Worm (Caenorhabditis elegans) whole organism, mixed stage, embryonic: ENCODE measurements around the gene ZK622.1.

Experiments used
- M03D4.4 ChIP-seq: sonication (generic microtip); optimal IDR thresholded peaks from 2 replicates; lab custom pipeline; 2017; ENCODE audit warnings: mild to moderate bottlenecking, missing genetic modification characterization, missing compliant biosample characterization
- blmp-1 ChIP-seq: fragments of 150-350 bp; optimal IDR thresholded peaks from 2 replicates; lab custom pipeline; 2014; ENCODE audit warnings: missing biosample characterization, missing genetic modification characterization
- ceh-39 ChIP-seq: fragments of 150-350 bp; optimal IDR thresholded peaks from 2 replicates; lab custom pipeline; 2014; ENCODE audit warnings: missing biosample characterization, missing genetic modification characterization
- ceh-43 ChIP-seq: fragments of 200-800 bp; sonication (Bioruptor generic); optimal IDR thresholded peaks from 2 replicates; lab custom pipeline; 2018; ENCODE audit warnings: mild to moderate bottlenecking, missing genetic modification characterization, moderate library complexity, missing compliant biosample characterization
- ces-1 ChIP-seq: fragments of 150-350 bp; optimal IDR thresholded peaks from 2 replicates; lab custom pipeline; 2014; ENCODE audit warnings: missing biosample characterization, missing genetic modification reagents, missing genetic modification characterization
- cnd-1 ChIP-seq: fragments of 200-800 bp; sonication (Bioruptor generic); optimal IDR thresholded peaks from 2 replicates; lab custom pipeline; 2018; ENCODE audit warnings: mild to moderate bottlenecking, missing genetic modification characterization, missing compliant biosample characterization
- drap-1 ChIP-seq: fragments of 200-800 bp; sonication (Bioruptor generic); optimal IDR thresholded peaks from 3 replicates; lab custom pipeline; 2018; ENCODE audit warnings: mild to moderate bottlenecking, missing genetic modification characterization, missing compliant biosample characterization
- flh-1 ChIP-seq: fragments of 200-800 bp; sonication (Bioruptor generic); optimal IDR thresholded peaks from 2 replicates; lab custom pipeline; 2018; ENCODE audit warnings: mild to moderate bottlenecking, missing genetic modification characterization, moderate library complexity, missing compliant biosample characterization
- ham-2 ChIP-seq: fragments of 200-800 bp; sonication (Bioruptor generic); optimal IDR thresholded peaks from 2 replicates; lab custom pipeline; 2018; ENCODE audit warnings: mild to moderate bottlenecking, missing genetic modification characterization, missing compliant biosample characterization
- hlh-1 ChIP-seq: fragments of 150-350 bp; optimal IDR thresholded peaks from 2 replicates; lab custom pipeline; 2014; ENCODE audit warnings: missing biosample characterization, missing genetic modification reagents, missing genetic modification characterization
- lin-13 ChIP-seq: fragments of 150-350 bp; optimal IDR thresholded peaks from 2 replicates; lab custom pipeline; 2014; ENCODE audit warnings: missing biosample characterization, missing genetic modification characterization
- lin-32 ChIP-seq: fragments of 200-800 bp; sonication (Bioruptor generic); optimal IDR thresholded peaks from 2 replicates; lab custom pipeline; 2018; ENCODE audit warnings: mild to moderate bottlenecking, missing genetic modification characterization, missing compliant biosample characterization
- lsy-2 ChIP-seq: fragments of 150-350 bp; optimal IDR thresholded peaks from 2 replicates; lab custom pipeline; 2014; ENCODE audit warnings: missing biosample characterization, missing genetic modification characterization
- mab-5 ChIP-seq: fragments of 150-350 bp; optimal IDR thresholded peaks from 2 replicates; lab custom pipeline; 2014; ENCODE audit warnings: missing biosample characterization, missing genetic modification characterization
- mep-1 ChIP-seq: fragments of 150-350 bp; optimal IDR thresholded peaks from 2 replicates; lab custom pipeline; 2017; ENCODE audit warnings: missing biosample characterization, missing genetic modification reagents, missing genetic modification characterization, inconsistent platforms
- mls-2 ChIP-seq: sonication (generic microtip); optimal IDR thresholded peaks from 2 replicates; lab custom pipeline; 2016; ENCODE audit warnings: mild to moderate bottlenecking, missing genetic modification characterization, moderate library complexity, missing compliant biosample characterization
- nhr-12 ChIP-seq: fragments of 150-350 bp; optimal IDR thresholded peaks from 2 replicates; lab custom pipeline; 2014; ENCODE audit warnings: missing biosample characterization, missing genetic modification characterization
- nhr-2 ChIP-seq: fragments of 150-350 bp; optimal IDR thresholded peaks from 2 replicates; lab custom pipeline; 2014; ENCODE audit warnings: missing biosample characterization, missing genetic modification characterization
- nhr-28 ChIP-seq: fragments of 150-350 bp; optimal IDR thresholded peaks from 2 replicates; lab custom pipeline; 2014; ENCODE audit warnings: missing biosample characterization, missing genetic modification characterization
- nhr-76 ChIP-seq: sonication (generic microtip); optimal IDR thresholded peaks from 2 replicates; lab custom pipeline; 2017; ENCODE audit warnings: missing biosample characterization, missing genetic modification characterization
- pha-4 ChIP-seq: fragments of 150-350 bp; optimal IDR thresholded peaks from 2 replicates; lab custom pipeline; 2018; ENCODE audit warnings: missing biosample characterization, missing genetic modification reagents, missing genetic modification characterization
- sem-2 ChIP-seq: fragments of 200-800 bp; sonication (Bioruptor generic); optimal IDR thresholded peaks from 2 replicates; lab custom pipeline; 2018; ENCODE audit warnings: mild to moderate bottlenecking, missing genetic modification characterization, missing compliant biosample characterization
- snpc-4 ChIP-seq: fragments of 150-350 bp; optimal IDR thresholded peaks from 2 replicates; lab custom pipeline; 2014; ENCODE audit warnings: missing biosample characterization, missing genetic modification characterization
- sptf-1 ChIP-seq: sonication (generic microtip); optimal IDR thresholded peaks from 2 replicates; lab custom pipeline; 2017; ENCODE audit warnings: mild to moderate bottlenecking, missing genetic modification characterization, moderate library complexity, missing compliant biosample characterization
- unc-120 ChIP-seq: sonication (generic microtip); optimal IDR thresholded peaks from 2 replicates; lab custom pipeline; 2017; ENCODE audit warnings: missing genetic modification characterization, missing compliant biosample characterization; ENCODE audit not compliant: poor library complexity, severe bottlenecking
- unc-39 ChIP-seq: fragments of 150-350 bp; optimal IDR thresholded peaks from 2 replicates; lab custom pipeline; 2014; ENCODE audit warnings: missing biosample characterization, missing genetic modification characterization
- unc-62 ChIP-seq: fragments of 150-350 bp; optimal IDR thresholded peaks from 2 replicates; lab custom pipeline; 2014; ENCODE audit warnings: missing biosample characterization, missing genetic modification reagents, missing genetic modification characterization
- zip-8 ChIP-seq: fragments of 150-350 bp; optimal IDR thresholded peaks from 2 replicates; lab custom pipeline; 2014; ENCODE audit warnings: missing biosample characterization, missing genetic modification characterization

Gene ZK622.1

ce11 chrII:5281137-5281536 lies 12.5 kb upstream of the ZK622.1 start:
- no peak for TF ChIP-seq sem-2 (GFP tag; lab: Kevin White, UChicago)
- TF ChIP-seq unc-120 (tag; lab: Kevin White, UChicago) = no peak
- no peak for TF ChIP-seq mab-5
- no peak for TF ChIP-seq flh-1
- TF ChIP-seq mls-2 (tag; lab: Kevin White, UChicago) = no peak
- no peak for TF ChIP-seq M03D4.4 (tag; lab: Kevin White, UChicago)
- TF ChIP-seq, all 35 proteins: peak for 0

- TF ChIP-seq lin-32 (GFP tag; lab: Kevin White, UChicago) = no peak
- TF ChIP-seq lsy-2 (tag; lab: Kevin White, UChicago) = no peak
- no peak for TF ChIP-seq ces-1
- no peak for TF ChIP-seq hlh-1
- no peak for TF ChIP-seq nhr-76 (tag; lab: Kevin White, UChicago)
- TF ChIP-seq unc-39 (tag; lab: Kevin White, UChicago) = no peak
- no peak for TF ChIP-seq flh-1
- no peak for TF ChIP-seq mls-2 (tag; lab: Kevin White, UChicago)
- TF ChIP-seq unc-62 (GFP tag; lab: Kevin White, UChicago) = no peak
- no peak for TF ChIP-seq nhr-2 (tag; lab: Kevin White, UChicago)
- TF ChIP-seq, all 35 proteins: peak for 0
These were observed 11.4 kb upstream of the ZK622.1 start, which contains the start of gene pmt-1 for ce11 chrII:5282192-5282591. TSS of gene pmt-1 (minus strand) at chrII:5282523.

ce11 chrII:5282740-5283281 lies 10.8 kb upstream of the ZK622.1 start:
- no peak for TF ChIP-seq mep-1 (tag; lab: Kevin White, UChicago)

- TF ChIP-seq cnd-1 (tag; lab: Kevin White, UChicago) = no peak
- no peak for TF ChIP-seq ceh-39 (tag; lab: Kevin White, UChicago)
- TF ChIP-seq unc-120 (tag; lab: Kevin White, UChicago) = no peak
- no peak for TF ChIP-seq mep-1 (tag; lab: Kevin White, UChicago)
- TF ChIP-seq pha-4 (tag; lab: Kevin White, UChicago) = no peak
- no peak for TF ChIP-seq drap-1
- TF ChIP-seq zip-8 (tag; lab: Kevin White, UChicago) = no peak
- no peak for TF ChIP-seq ces-1
- no peak for TF ChIP-seq sem-2 (GFP tag; lab: Kevin White, UChicago)
- TF ChIP-seq lin-13 = no peak
- TF ChIP-seq blmp-1 (tag; lab: Kevin White, UChicago) = no peak
- no peak for TF ChIP-seq hlh-1
- no peak for TF ChIP-seq sptf-1 (tag; lab: Kevin White, UChicago)
- TF ChIP-seq, all 35 proteins: peak for 0
These were observed 8.6 kb upstream of the ZK622.1 start, which contains the start of gene gur-5 for ce11 chrII:5285029-5285428. TSS of gene gur-5 (plus strand) at chrII:5285329.

ce11 chrII:5289142-5289541 lies 4.5 kb upstream of the ZK622.1 start, which contains the start of gene ZK622.5:
TSS of gene ZK622.5 (plus strand) at chrII:5289442.
- no peak for TF ChIP-seq drap-1
- no peak for TF ChIP-seq ham-2 (GFP tag; lab: Kevin White, UChicago)
- TF ChIP-seq ceh-43 (GFP tag; lab: Kevin White, UChicago) = no peak
- no peak for TF ChIP-seq nhr-28 (tag; lab: Kevin White, UChicago)
- no peak for TF ChIP-seq nhr-12 (tag; lab: Kevin White, UChicago)
- no peak for TF ChIP-seq cnd-1 (tag; lab: Kevin White, UChicago)

ce11 chrII:5291051-5291450 lies 2.5 kb upstream of the ZK622.1 start:
- TF ChIP-seq sptf-1 (tag; lab: Kevin White, UChicago) = no peak
- TF ChIP-seq nhr-12 (tag; lab: Kevin White, UChicago) = no peak
- no peak for TF ChIP-seq M03D4.4 (tag; lab: Kevin White, UChicago)
- TF ChIP-seq unc-39 (tag; lab: Kevin White, UChicago) = no peak
- no peak for TF ChIP-seq snpc-4 (tag; lab: Kevin White, UChicago)
- TF ChIP-seq drap-1 = no peak
- TF ChIP-seq hlh-1 = no peak
